Worm (Caenorhabditis elegans): ENCODE measurements around the gene pfs-2.

pfs-2 gene

ce11 chrII:14407332-14408270 lies 49.4 kb downstream of the pfs-2 start (continued):
- TF ChIP-seq lin-13 (GFP tag; optimal IDR thresholded peaks at IDR 0.05) (no peak), nhr-47 (tag; optimal IDR thresholded peaks at IDR 0.05) (no peak), irx-1 (tag; optimal IDR thresholded peaks at IDR 0.05) (no peak), lin-39 (tag; optimal IDR thresholded peaks at IDR 0.05) (no peak), jun-1 (tag; optimal IDR thresholded peaks at IDR 0.05) (no peak), ztf-11 (tag; optimal IDR thresholded peaks at IDR 0.05) (no peak), ceh-88 (GFP tag; IDR thresholded peaks at IDR 0.05) (no peak), unc-98 (GFP tag; IDR thresholded peaks at IDR 0.05) (no peak), nhr-20 (tag; optimal IDR thresholded peaks at IDR 0.05) (no peak), xbp-1 (tag; optimal IDR thresholded peaks at IDR 0.05) (no peak), elt-2 (tag; optimal IDR thresholded peaks at IDR 0.05) (no peak), C04F5.9 (tag; optimal IDR thresholded peaks at IDR 0.05) (no peak), nhr-71 (tag; optimal IDR thresholded peaks at IDR 0.05) (peak; percentile 38), ama-1 (optimal IDR thresholded peaks at IDR 0.05) (peak; percentile 86), tlp-1 (tag; optimal IDR thresholded peaks at IDR 0.05) (no peak), nhr-84 (tag; optimal IDR thresholded peaks at IDR 0.05) (no peak), nhr-28 (tag; optimal IDR thresholded peaks at IDR 0.05) (no peak), grh-1 (GFP tag; IDR thresholded peaks at IDR 0.05) (no peak), C16A3.4 (tag; optimal IDR thresholded peaks at IDR 0.05) (no peak), snu-23 (GFP tag; optimal IDR thresholded peaks at IDR 0.05) (peak; percentile 16), ceh-8 (GFP tag; optimal IDR thresholded peaks at IDR 0.05) (no peak), aha-1 (tag; optimal IDR thresholded peaks at IDR 0.05) (no peak), elt-3 (tag; optimal IDR thresholded peaks at IDR 0.05) (no peak), isw-1 (GFP tag; IDR thresholded peaks at IDR 0.05) (no peak), pqm-1 (tag; optimal IDR thresholded peaks at IDR 0.05) (no peak), nhr-85 (tag) (no peak), sup-37 (GFP tag; optimal IDR thresholded peaks at IDR 0.05) (no peak), hlh-4 (tag; optimal IDR thresholded peaks at IDR 0.05) (no peak), ces-1 (GFP tag; optimal IDR thresholded peaks at IDR 0.05) (no peak), sptf-1 (tag; optimal IDR thresholded peaks at IDR 0.05) (no peak), snpc-4 (tag; optimal IDR thresholded peaks at IDR 0.05) (no peak), pag-3 (tag; optimal IDR thresholded peaks at IDR 0.05; ENCODE audit: borderline replicate concordance, insufficient read depth) (no peak), unc-30 (tag; optimal IDR thresholded peaks at IDR 0.05) (no peak), sox-4 (tag; optimal IDR thresholded peaks at IDR 0.05) (no peak), fkh-8 (tag; optimal IDR thresholded peaks at IDR 0.05) (no peak), egl-27 (tag; optimal IDR thresholded peaks at IDR 0.05) (no peak), swsn-7 (tag; optimal IDR thresholded peaks at IDR 0.05) (peak; percentile 6), lir-3 (tag; optimal IDR thresholded peaks at IDR 0.05; ENCODE audit: poor library complexity) (no peak), alr-1 (tag; optimal IDR thresholded peaks at IDR 0.05; ENCODE audit: borderline replicate concordance) (no peak), nhr-77 (tag; optimal IDR thresholded peaks at IDR 0.05) (no peak), nhr-76 (tag; optimal IDR thresholded peaks at IDR 0.05) (no peak), ceh-90 (tag; optimal IDR thresholded peaks at IDR 0.05) (no peak), efl-1 (optimal IDR thresholded peaks at IDR 0.05) (peak in 1 of 2 experiments; percentile 80), efl-1 (GFP tag; optimal IDR thresholded peaks at IDR 0.05 in 1 of 2) (peak in 1 of 2 experiments; percentile 86), efl-3 (GFP tag; optimal IDR thresholded peaks at IDR 0.05) (no peak)
